Fruit fly (Drosophila melanogaster): ENCODE measurements around the gene dachs.

dachs gene

dm6 chr2L:8466643-8467042 is at the start of gene dachs:
Gene dachs (plus strand): TSS chr2L:8466817.
- no peak for TF ChIP-seq Pif1B (GFP tag; optimal IDR thresholded peaks at IDR 0.05)
- no peak for TF ChIP-seq CG4496 (GFP tag; IDR thresholded peaks at IDR 0.05)
- no peak for TF ChIP-seq gl (tag; optimal IDR thresholded peaks at IDR 0.05)
- no peak for TF ChIP-seq rn (GFP tag; IDR thresholded peaks at IDR 0.05)
- no peak for TF ChIP-seq CG14655 (GFP tag; optimal IDR thresholded peaks at IDR 0.05)
- no peak for TF ChIP-seq fd96Ca (GFP tag; IDR thresholded peaks at IDR 0.05)
- TF ChIP-seq CG13204 (GFP tag; optimal IDR thresholded peaks at IDR 0.05), result no peak
- TF ChIP-seq D1 (tag; optimal IDR thresholded peaks at IDR 0.05), result no peak
- TF ChIP-seq CG15710 (tag; optimal IDR thresholded peaks at IDR 0.05), result no peak

- TF ChIP-seq Snoo (tag; optimal IDR thresholded peaks at IDR 0.05), result no peak
Observed at dm6 chr2L:8417562-8417961, 49.1 kb upstream of the dachs start.

dm6 chr2L:8418113-8418885 is 48.3 kb upstream of the dachs start:
- TF ChIP-seq CG13204 (GFP tag; optimal IDR thresholded peaks at IDR 0.05), result peak; percentile 18
- TF ChIP-seq gl (tag; optimal IDR thresholded peaks at IDR 0.05), result peak; percentile 44
- no peak for TF ChIP-seq rn (GFP tag; IDR thresholded peaks at IDR 0.05)

dm6 chr2L:8419382-8419940 is 47.2 kb upstream of the dachs start:
- TF ChIP-seq CG14655 (GFP tag; optimal IDR thresholded peaks at IDR 0.05) (peak; percentile 1), CG4496 (GFP tag; IDR thresholded peaks at IDR 0.05) (peak; percentile 43; the same call in 1 of the 3 replicates), Snoo (tag; optimal IDR thresholded peaks at IDR 0.05) (no peak), CG32121 (GFP tag; IDR thresholded peaks at IDR 0.05) (no peak), CG12605 (GFP tag; IDR thresholded peaks at IDR 0.05) (0 out of 2 replicates have a peak, but pooled peaks have one; percentile 18), CG15710 (tag; optimal IDR thresholded peaks at IDR 0.05) (peak; percentile 28), EcR (GFP tag; optimal IDR thresholded peaks at IDR 0.05) (peak; percentile 94), gl (tag; optimal IDR thresholded peaks at IDR 0.05) (peak; percentile 58), CG13204 (GFP tag; optimal IDR thresholded peaks at IDR 0.05) (peak; percentile 75)

DNA sequence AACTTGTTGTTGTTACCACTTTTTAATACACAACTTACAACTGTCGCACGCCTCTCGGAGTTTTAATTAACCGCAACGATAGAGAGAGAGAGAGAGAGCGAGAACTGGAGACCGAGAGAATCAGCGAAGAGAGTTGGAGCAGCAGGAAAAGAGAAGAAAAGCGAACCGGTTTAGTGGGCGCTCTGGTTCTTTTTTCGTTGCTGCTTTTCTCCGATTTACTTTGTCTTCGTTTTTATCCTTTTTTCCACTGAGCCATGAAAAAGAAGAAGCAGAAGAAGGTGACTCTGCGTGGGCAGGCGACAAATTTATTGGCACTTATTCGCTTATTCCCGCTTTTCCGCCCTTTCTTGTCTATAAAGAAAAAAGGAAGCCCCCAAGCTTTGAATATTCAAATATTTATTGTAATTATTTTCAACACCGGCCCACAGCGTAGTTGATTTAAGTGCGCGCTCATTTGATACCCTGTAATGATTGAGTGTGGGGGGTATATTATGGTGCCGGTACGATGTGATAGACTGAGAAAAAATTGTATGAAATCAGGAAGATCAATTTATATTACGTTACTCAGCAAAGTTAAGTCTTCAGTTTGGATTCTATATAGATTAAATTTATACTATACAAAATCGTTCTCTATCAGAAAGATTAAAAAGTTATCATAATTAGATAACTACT is 46.2 kb upstream of the dachs start:
- TF ChIP-seq CG13204 (GFP tag; optimal IDR thresholded peaks at IDR 0.05) (peak; percentile 66), CG10348 (GFP tag; IDR thresholded peaks at IDR 0.05) (no peak), CG32121 (GFP tag; IDR thresholded peaks at IDR 0.05) (no peak), EcR (GFP tag; optimal IDR thresholded peaks at IDR 0.05) (peak; percentile 31), CG8301 (tag; optimal IDR thresholded peaks at IDR 0.05) (peak; percentile 7), Pif1A (GFP tag; optimal IDR thresholded peaks at IDR 0.05) (peak; percentile 47), CG8159 (tag; optimal IDR thresholded peaks at IDR 0.05) (peak; percentile 38), fd96Ca (GFP tag; IDR thresholded peaks at IDR 0.05) (no peak), Pif1B (GFP tag; optimal IDR thresholded peaks at IDR 0.05) (peak; percentile 6), Snoo (tag; optimal IDR thresholded peaks at IDR 0.05) (no peak), CG15710 (tag; optimal IDR thresholded peaks at IDR 0.05) (peak; percentile 11), CG34367 (tag; optimal IDR thresholded peaks at IDR 0.05) (peak; percentile 43), CG12605 (GFP tag; IDR thresholded peaks at IDR 0.05) (peak; percentile 36; the same call in 1 of the 2 replicates), D1 (tag; optimal IDR thresholded peaks at IDR 0.05) (no peak), CG9948 (tag; optimal IDR thresholded peaks at IDR 0.05) (no peak), Ets98B (GFP tag; IDR thresholded peaks at IDR 0.05) (no peak), gl (tag; optimal IDR thresholded peaks at IDR 0.05) (peak; percentile 69), CG17806 (tag; optimal IDR thresholded peaks at IDR 0.05) (peak; percentile 24), rn (GFP tag; IDR thresholded peaks at IDR 0.05) (no peak), CG14655 (GFP tag; optimal IDR thresholded peaks at IDR 0.05) (peak; percentile 22), CG4496 (GFP tag; IDR thresholded peaks at IDR 0.05) (peak; percentile 57; the same call in 1 of the 3 replicates)

DNA sequence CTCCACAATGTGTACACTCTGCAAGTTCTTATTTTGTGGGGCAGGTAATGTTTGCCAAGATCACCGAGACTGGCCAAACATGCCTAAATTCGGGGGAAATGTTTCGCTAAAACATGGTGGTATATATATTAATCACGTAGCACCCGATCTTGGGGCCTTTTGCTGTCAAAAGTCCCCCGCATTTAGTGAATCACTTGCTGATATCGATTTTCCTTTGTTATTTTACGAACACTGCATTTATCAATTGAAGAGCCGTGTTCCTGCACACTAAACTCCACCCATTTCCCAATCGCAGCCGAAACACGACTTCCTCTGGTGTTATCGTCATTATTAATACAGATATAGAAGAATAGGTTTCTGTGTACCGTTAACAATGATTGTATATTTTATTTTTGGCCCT is 44.9 kb upstream of the dachs start:
- TF ChIP-seq Ets98B (GFP tag; IDR thresholded peaks at IDR 0.05), result no peak
- TF ChIP-seq CG10348 (GFP tag; IDR thresholded peaks at IDR 0.05), result no peak
- TF ChIP-seq CG32121 (GFP tag; IDR thresholded peaks at IDR 0.05), result no peak

DNA sequence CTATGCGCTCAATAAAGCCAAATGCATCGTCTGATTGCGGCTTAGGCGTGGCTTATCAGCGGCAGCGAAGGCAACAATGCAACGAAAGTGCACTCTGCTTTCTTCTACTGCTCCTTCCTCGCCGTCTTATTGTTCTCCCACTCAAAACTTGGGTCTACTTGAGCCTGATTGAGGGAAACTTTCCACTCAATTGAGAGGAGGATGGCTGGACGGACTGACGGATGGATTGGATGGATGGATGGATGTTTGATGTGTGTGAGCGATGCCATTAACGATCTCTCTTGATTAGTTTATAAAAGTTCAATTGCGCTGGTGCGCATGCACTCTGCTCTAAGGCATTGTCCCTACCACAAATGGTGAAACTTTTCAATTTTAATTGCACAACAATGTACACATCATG is 43.6 kb upstream of the dachs start:
- TF ChIP-seq CG13204 (GFP tag; optimal IDR thresholded peaks at IDR 0.05), result no peak
- TF ChIP-seq CG8301 (tag; optimal IDR thresholded peaks at IDR 0.05), result no peak
- no peak; the same call in 2 of the 3 replicates for TF ChIP-seq fd96Ca (GFP tag; IDR thresholded peaks at IDR 0.05)
- no peak for TF ChIP-seq CG10348 (GFP tag; IDR thresholded peaks at IDR 0.05)
- no peak for TF ChIP-seq CG12605 (GFP tag; IDR thresholded peaks at IDR 0.05)
- no peak for TF ChIP-seq CG34367 (tag; optimal IDR thresholded peaks at IDR 0.05)
- TF ChIP-seq CG8159 (tag; optimal IDR thresholded peaks at IDR 0.05), result no peak
- TF ChIP-seq EcR (GFP tag; optimal IDR thresholded peaks at IDR 0.05), result no peak
- no peak for TF ChIP-seq gl (tag; optimal IDR thresholded peaks at IDR 0.05)
- TF ChIP-seq D1 (tag; optimal IDR thresholded peaks at IDR 0.05), result no peak
- TF ChIP-seq CG32121 (GFP tag; IDR thresholded peaks at IDR 0.05), result no peak
- no peak for TF ChIP-seq rn (GFP tag; IDR thresholded peaks at IDR 0.05)
- TF ChIP-seq Pif1B (GFP tag; optimal IDR thresholded peaks at IDR 0.05), result no peak
- no peak for TF ChIP-seq CG14655 (GFP tag; optimal IDR thresholded peaks at IDR 0.05)
- TF ChIP-seq CG4496 (GFP tag; IDR thresholded peaks at IDR 0.05), result no peak
- no peak for TF ChIP-seq CG9948 (tag; optimal IDR thresholded peaks at IDR 0.05)
